ENCODE assay signal across 4 fruit fly cellular contexts in genomic region chr2L:16357865-16358264, dm6.
TF ChIP-seq lines count a peak whose summit lies in the region.

No protein-coding gene starts in this region.

- TF ChIP-seq CTCF in whole organism, embryonic (GFP tag; optimal IDR thresholded peaks at IDR 0.05; lab: Kevin White, UChicago) = no peak

TF ChIP-seq in whole organism, embryonic, 481 proteins besides CTCF, POLR2A, EP300 and RAD21 (continues in another document):
- TF ChIP-seq Hr39 (optimal IDR thresholded peaks at IDR 0.05; lab: Kevin White, UChicago) = no peak
- peak; percentile 72 for TF ChIP-seq gsb-n (tag; optimal IDR thresholded peaks at IDR 0.05; lab: Kevin White, UChicago)
- no peak for TF ChIP-seq CG1832 (GFP tag; optimal IDR thresholded peaks at IDR 0.05; lab: Kevin White, UChicago)
- no peak for TF ChIP-seq TFAM (GFP tag; optimal IDR thresholded peaks at IDR 0.05; lab: Kevin White, UChicago)
- TF ChIP-seq CG30431 (GFP tag; optimal IDR thresholded peaks at IDR 0.05; lab: Kevin White, UChicago) = no peak
- no peak for TF ChIP-seq stwl (tag; optimal IDR thresholded peaks at IDR 0.05; lab: Kevin White, UChicago)
- TF ChIP-seq NC2β (GFP tag; optimal IDR thresholded peaks at IDR 0.05; lab: Kevin White, UChicago) = no peak
- TF ChIP-seq CG15011 (GFP tag; optimal IDR thresholded peaks at IDR 0.05; lab: Kevin White, UChicago) = no peak
- TF ChIP-seq pum (GFP tag; optimal IDR thresholded peaks at IDR 0.05; lab: Kevin White, UChicago) = no peak
- TF ChIP-seq CG12942 (GFP tag; optimal IDR thresholded peaks at IDR 0.05; lab: Kevin White, UChicago) = no peak
- TF ChIP-seq psq (GFP tag; optimal IDR thresholded peaks at IDR 0.05; lab: Kevin White, UChicago) = no peak
- TF ChIP-seq CG8765 (GFP tag; IDR thresholded peaks at IDR 0.05; lab: Robert Waterston, UW) = no peak
- TF ChIP-seq CG17612 (GFP tag; IDR thresholded peaks at IDR 0.05; lab: Robert Waterston, UW) = no peak
- no peak for TF ChIP-seq en (GFP tag; optimal IDR thresholded peaks at IDR 0.05; lab: Kevin White, UChicago)
- peak; percentile 5 for TF ChIP-seq CG17385 (GFP tag; optimal IDR thresholded peaks at IDR 0.05; lab: Kevin White, UChicago)
- TF ChIP-seq CG13624 (GFP tag; optimal IDR thresholded peaks at IDR 0.05; lab: Kevin White, UChicago) = no peak
- no peak for TF ChIP-seq CG18599 (GFP tag; optimal IDR thresholded peaks at IDR 0.05; lab: Kevin White, UChicago)
- TF ChIP-seq ftz-f1 (GFP tag; optimal IDR thresholded peaks at IDR 0.05; lab: Kevin White, UChicago) = no peak
- no peak for TF ChIP-seq CG6765 (GFP tag; optimal IDR thresholded peaks at IDR 0.05; lab: Kevin White, UChicago)
- TF ChIP-seq br (optimal IDR thresholded peaks at IDR 0.05; lab: Kevin White, UChicago) = no peak
- TF ChIP-seq zen2 (GFP tag; IDR thresholded peaks at IDR 0.05; lab: Robert Waterston, UW; ENCODE audit: partially characterized antibody) = no peak
- TF ChIP-seq fu2 (GFP tag; optimal IDR thresholded peaks at IDR 0.05; lab: Kevin White, UChicago) = no peak
- TF ChIP-seq CG43689 (GFP tag; IDR thresholded peaks at IDR 0.05; lab: Robert Waterston, UW) = no peak
- no peak for TF ChIP-seq CG7745 (tag; optimal IDR thresholded peaks at IDR 0.05; lab: Kevin White, UChicago)

TF ChIP-seq in whole organism, prepupa, 60 proteins besides CTCF, POLR2A, EP300 and RAD21 (continues in another document):
- TF ChIP-seq CG10631 (GFP tag; optimal IDR thresholded peaks at IDR 0.05; lab: Kevin White, UChicago) (peak; percentile 15), CG32006 (GFP tag; optimal IDR thresholded peaks at IDR 0.05; lab: Kevin White, UChicago) (no peak), fkh (GFP tag; optimal IDR thresholded peaks at IDR 0.05; lab: Kevin White, UChicago) (no peak), vri (GFP tag; optimal IDR thresholded peaks at IDR 0.05; lab: Kevin White, UChicago) (no peak), Hr4 (GFP tag; optimal IDR thresholded peaks at IDR 0.05; lab: Kevin White, UChicago) (no peak), CG6854 (GFP tag; optimal IDR thresholded peaks at IDR 0.05; lab: Kevin White, UChicago) (no peak), CG6792 (GFP tag; optimal IDR thresholded peaks at IDR 0.05; lab: Kevin White, UChicago) (peak; percentile 4), dac (GFP tag; optimal IDR thresholded peaks at IDR 0.05; lab: Kevin White, UChicago) (no peak), Hr38 (GFP tag; optimal IDR thresholded peaks at IDR 0.05; lab: Kevin White, UChicago) (no peak), svp (GFP tag; lab: Kevin White, UChicago) (peak; percentile 52), CG6163 (GFP tag; IDR thresholded peaks at IDR 0.05; lab: Robert Waterston, UW) (no peak), spab (GFP tag; optimal IDR thresholded peaks at IDR 0.05; lab: Kevin White, UChicago) (no peak), Gug (GFP tag; IDR thresholded peaks at IDR 0.05; lab: Robert Waterston, UW) (no peak), ss (GFP tag; optimal IDR thresholded peaks at IDR 0.05; lab: Kevin White, UChicago) (no peak), Ets96B (tag; optimal IDR thresholded peaks at IDR 0.05; lab: Kevin White, UChicago) (no peak), dsx (GFP tag; optimal IDR thresholded peaks at IDR 0.05; lab: Kevin White, UChicago; ENCODE audit: poor library complexity, severe bottlenecking) (no peak), Eip78C (GFP tag; lab: Kevin White, UChicago) (peak; percentile 41), Sox102F (GFP tag; optimal IDR thresholded peaks at IDR 0.05; lab: Kevin White, UChicago) (peak; percentile 38), salr (GFP tag; optimal IDR thresholded peaks at IDR 0.05; lab: Kevin White, UChicago) (no peak), topi (GFP tag; optimal IDR thresholded peaks at IDR 0.05; lab: Kevin White, UChicago) (peak; percentile 33), CG3032 (tag; optimal IDR thresholded peaks at IDR 0.05; lab: Kevin White, UChicago) (no peak), OdsH (GFP tag; optimal IDR thresholded peaks at IDR 0.05; lab: Kevin White, UChicago) (peak; percentile 39), CG8119 (GFP tag; IDR thresholded peaks at IDR 0.05; lab: Robert Waterston, UW) (no peak), acj6 (GFP tag; optimal IDR thresholded peaks at IDR 0.05; lab: Kevin White, UChicago) (peak; percentile 10), Smox (GFP tag; optimal IDR thresholded peaks at IDR 0.05; lab: Kevin White, UChicago) (peak; percentile 44)

TF ChIP-seq in whole organism, pupa, 21 proteins besides CTCF, POLR2A, EP300 and RAD21:
- TF ChIP-seq D1 (tag; optimal IDR thresholded peaks at IDR 0.05; lab: Kevin White, UChicago) (no peak), CG12605 (GFP tag; IDR thresholded peaks at IDR 0.05; lab: Robert Waterston, UW) (no peak), Pif1A (GFP tag; optimal IDR thresholded peaks at IDR 0.05; lab: Kevin White, UChicago) (no peak), CG8301 (tag; optimal IDR thresholded peaks at IDR 0.05; lab: Kevin White, UChicago) (no peak), CG15710 (tag; optimal IDR thresholded peaks at IDR 0.05; lab: Kevin White, UChicago) (peak; percentile 34), CG8159 (tag; optimal IDR thresholded peaks at IDR 0.05; lab: Kevin White, UChicago) (peak; percentile 39), CG4496 (GFP tag; IDR thresholded peaks at IDR 0.05; lab: Robert Waterston, UW) (no peak)

TF ChIP-seq in whole organism, wandering third instar larva, 38 proteins besides CTCF, POLR2A, EP300 and RAD21:
- TF ChIP-seq HLH106 (tag; optimal IDR thresholded peaks at IDR 0.05; lab: Kevin White, UChicago) = peak; percentile 60
- no peak for TF ChIP-seq Vsx2 (GFP tag; optimal IDR thresholded peaks at IDR 0.05; lab: Kevin White, UChicago; ENCODE audit: partially characterized antibody)
- no peak for TF ChIP-seq brk (GFP tag; optimal IDR thresholded peaks at IDR 0.05; lab: Kevin White, UChicago)
- no peak for TF ChIP-seq psq (GFP tag; optimal IDR thresholded peaks at IDR 0.05; lab: Kevin White, UChicago)
- peak in 1 of 2 experiments; percentile 25 for TF ChIP-seq foxo (GFP tag; optimal IDR thresholded peaks at IDR 0.05; lab: Kevin White, UChicago)
- peak; percentile 45 for TF ChIP-seq h (GFP tag; optimal IDR thresholded peaks at IDR 0.05; lab: Kevin White, UChicago)
- TF ChIP-seq rgr (GFP tag; optimal IDR thresholded peaks at IDR 0.05; lab: Kevin White, UChicago) = peak; percentile 22
- no peak for TF ChIP-seq lola (GFP tag; optimal IDR thresholded peaks at IDR 0.05; lab: Kevin White, UChicago)
- no peak for TF ChIP-seq sage (GFP tag; optimal IDR thresholded peaks at IDR 0.05; lab: Kevin White, UChicago)
- no peak for TF ChIP-seq dl (GFP tag; optimal IDR thresholded peaks at IDR 0.05; lab: Kevin White, UChicago; ENCODE audit: insufficient read depth in 1 of 2, partially characterized antibody in 2 of 2)
- peak; percentile 16 for TF ChIP-seq fru (GFP tag; optimal IDR thresholded peaks at IDR 0.05; lab: Kevin White, UChicago)

Comparison
In these comparisons a context has a peak if more than half of its experiments do, and no peak if none do; other contexts are left out.
1. Of the 7 proteins assayed by ChIP-seq in both whole organism, embryonic and whole organism, prepupa: peak only in whole organism, embryonic: Blimp-1; only in whole organism, prepupa: none; in both: Sox102F; in neither: 5.